Fruit fly (Drosophila melanogaster): ENCODE data around the gene CG15879.

- TF ChIP-seq Myc (optimal IDR thresholded peaks at IDR 0.05) (no peak), h (optimal IDR thresholded peaks at IDR 0.05) (no peak), psq (optimal IDR thresholded peaks at IDR 0.05) (no peak), Sin3A (optimal IDR thresholded peaks at IDR 0.05) (no peak), insv (optimal IDR thresholded peaks at IDR 0.05) (no peak), ttk (optimal IDR thresholded peaks at IDR 0.05) (no peak)
Measured at dm6 chr3L:2164031-2164537, 4.8 kb downstream of the CG15879 start.

Measured in Kc167 (cell line).